Worm (Caenorhabditis elegans) whole organism, L1 larva: ENCODE measurements around the gene nipi-4.

ENCODE experiments used
- C16A3.4 ChIP-seq: fragments of 150-350 bp; optimal IDR thresholded peaks from 2 replicates; lab custom pipeline; 2014; ENCODE audit warnings: missing biosample characterization, missing genetic modification characterization
- C34B4.2 ChIP-seq: sonication (generic microtip); optimal IDR thresholded peaks from 2 replicates; lab custom pipeline; 2017; ENCODE audit warnings: mild to moderate bottlenecking, missing genetic modification characterization, missing compliant biosample characterization
- ceh-63 ChIP-seq: fragments of 200-800 bp; sonication (Bioruptor generic); optimal IDR thresholded peaks from 2 replicates; lab custom pipeline; 2018; ENCODE audit warnings: mild to moderate bottlenecking, missing genetic modification characterization, missing compliant biosample characterization
- ceh-8 ChIP-seq: fragments of 200-800 bp; sonication (Bioruptor generic); optimal IDR thresholded peaks from 2 replicates; lab custom pipeline; 2018; ENCODE audit warnings: mild to moderate bottlenecking, missing genetic modification characterization, moderate library complexity, missing compliant biosample characterization
- ceh-82 ChIP-seq, 3 experiments: fragments of 150-350 bp in 1 of 3; sonication (generic microtip) in 2 of 3; optimal IDR thresholded peaks; 2 replicates each; lab custom pipeline; 2014 to 2017; ENCODE audit warnings: missing biosample characterization in 3 of 3, missing genetic modification characterization in 3 of 3
- ceh-88 ChIP-seq: fragments of 200-800 bp; sonication (Bioruptor generic); IDR thresholded peaks from 2 replicates; pipeline ENCODE4 v1.3.6; 2022; ENCODE audit warnings: missing genetic modification characterization, missing compliant biosample characterization
- ces-1 ChIP-seq: fragments of 150-350 bp; optimal IDR thresholded peaks from 2 replicates; lab custom pipeline; 2014; ENCODE audit warnings: missing biosample characterization, missing genetic modification reagents, missing genetic modification characterization
- dpl-1 ChIP-seq, 3 experiments: fragments of 150-350 bp in 2 of 3; sonication (generic microtip) in 1 of 3; optimal IDR thresholded peaks; 2 replicates each; lab custom pipeline; 2014 to 2017; ENCODE audit warnings: missing biosample characterization in 3 of 3, missing genetic modification characterization in 3 of 3, missing genetic modification reagents in 3 of 3
- efl-1 ChIP-seq, 4 experiments: fragments of 150-350 bp; optimal IDR thresholded peaks in 3 of 4; peaks in 1 of 4; 1 replicate in 1 of 4; 2 replicates in 3 of 4; lab custom pipeline; 2014; ENCODE audit warnings: missing biosample characterization in 2 of 4, missing genetic modification characterization in 2 of 4, missing genetic modification reagents in 2 of 4
- egl-27 ChIP-seq, 2 experiments: fragments of 150-350 bp in 1 of 2; sonication (generic microtip); optimal IDR thresholded peaks; 3 replicates each; lab custom pipeline; 2017 to 2018; ENCODE audit warnings: missing biosample characterization in 2 of 2, missing genetic modification characterization in 2 of 2, missing genetic modification reagents in 2 of 2
- ets-5 ChIP-seq: fragments of 200-800 bp; sonication (Bioruptor generic); IDR thresholded peaks from 2 replicates; pipeline ENCODE4 v1.3.6; 2022; ENCODE audit warnings: missing genetic modification characterization, missing compliant biosample characterization
- fkh-4 ChIP-seq: sonication (generic microtip); optimal IDR thresholded peaks from 2 replicates; lab custom pipeline; 2016; ENCODE audit warnings: missing compliant biosample characterization, missing genetic modification characterization, borderline replicate concordance
- fos-1 ChIP-seq: fragments of 150-350 bp; optimal IDR thresholded peaks from 2 replicates; lab custom pipeline; 2014; ENCODE audit warnings: missing biosample characterization, missing genetic modification characterization
- grh-1 ChIP-seq: fragments of 200-800 bp; sonication (Bioruptor generic); IDR thresholded peaks from 2 replicates; pipeline ENCODE4 v1.3.6; 2022; ENCODE audit warnings: missing genetic modification reagents, missing genetic modification characterization, missing compliant biosample characterization
- hlh-17 ChIP-seq: fragments of 200-800 bp; sonication (Bioruptor generic); optimal IDR thresholded peaks from 2 replicates; lab custom pipeline; 2018; ENCODE audit warnings: missing genetic modification characterization, mild to moderate bottlenecking, missing compliant biosample characterization, moderate library complexity, borderline replicate concordance
- hlh-4 ChIP-seq: sonication (generic microtip); optimal IDR thresholded peaks from 2 replicates; lab custom pipeline; 2016; ENCODE audit warnings: mild to moderate bottlenecking, missing genetic modification characterization, missing compliant biosample characterization
- hpl-2 ChIP-seq: fragments of 150-350 bp; optimal IDR thresholded peaks from 2 replicates; lab custom pipeline; 2014; ENCODE audit warnings: missing biosample characterization, missing genetic modification reagents, missing genetic modification characterization
- isw-1 ChIP-seq: fragments of 200-800 bp; sonication (Bioruptor generic); IDR thresholded peaks from 2 replicates; pipeline ENCODE4 v1.3.6; 2022; ENCODE audit warnings: missing genetic modification characterization, missing compliant biosample characterization
- lin-14 ChIP-seq: fragments of 200-800 bp; sonication (Bioruptor generic); optimal IDR thresholded peaks from 2 replicates; lab custom pipeline; 2018; ENCODE audit warnings: mild to moderate bottlenecking, missing genetic modification characterization, moderate library complexity, missing compliant biosample characterization
- lin-35 ChIP-seq, 2 experiments: fragments of 150-350 bp; optimal IDR thresholded peaks; 2 replicates each; lab custom pipeline; 2014; ENCODE audit warnings: missing biosample characterization in 2 of 2, missing genetic modification characterization in 2 of 2, missing genetic modification reagents in 2 of 2
- lin-39 ChIP-seq: fragments of 150-350 bp; optimal IDR thresholded peaks from 2 replicates; lab custom pipeline; 2014; ENCODE audit warnings: missing biosample characterization, missing genetic modification reagents, missing genetic modification characterization
- lir-3 ChIP-seq: sonication (generic microtip); optimal IDR thresholded peaks from 2 replicates; lab custom pipeline; 2016; ENCODE audit warnings: mild to moderate bottlenecking, missing genetic modification characterization, moderate library complexity, missing compliant biosample characterization; ENCODE audit not compliant: poor library complexity
- lsy-2 ChIP-seq, 2 experiments: fragments of 150-350 bp; optimal IDR thresholded peaks; 2 replicates each; lab custom pipeline; 2014; ENCODE audit warnings: missing biosample characterization in 2 of 2, missing genetic modification characterization in 2 of 2
- mab-9 ChIP-seq: fragments of 200-800 bp; sonication (Bioruptor generic); IDR thresholded peaks from 2 replicates; pipeline ENCODE4 v1.3.6; 2022; ENCODE audit warnings: missing genetic modification reagents, missing genetic modification characterization, missing compliant biosample characterization
- mep-1 ChIP-seq: fragments of 150-350 bp; optimal IDR thresholded peaks from 2 replicates; lab custom pipeline; 2014; ENCODE audit warnings: missing biosample characterization, missing genetic modification characterization
- nhr-19 ChIP-seq: fragments of 200-800 bp; sonication (Bioruptor generic); conservative IDR thresholded peaks from 2 replicates; pipeline ENCODE4 v1.3.6; 2022; ENCODE audit warnings: missing genetic modification characterization, missing compliant biosample characterization
- nhr-237 ChIP-seq: fragments of 150-350 bp; optimal IDR thresholded peaks from 2 replicates; lab custom pipeline; 2014; ENCODE audit warnings: missing biosample characterization, missing genetic modification characterization
- nhr-47 ChIP-seq: sonication (generic microtip); optimal IDR thresholded peaks from 2 replicates; lab custom pipeline; 2016; ENCODE audit warnings: mild to moderate bottlenecking, missing genetic modification characterization, moderate library complexity, missing compliant biosample characterization
- nhr-77 ChIP-seq: fragments of 150-350 bp; optimal IDR thresholded peaks from 2 replicates; lab custom pipeline; 2014; ENCODE audit warnings: missing biosample characterization, missing genetic modification characterization
- nhr-84 ChIP-seq: sonication (generic microtip); optimal IDR thresholded peaks from 2 replicates; lab custom pipeline; 2017; ENCODE audit warnings: missing biosample characterization, missing genetic modification characterization
- rnt-1 ChIP-seq: sonication (generic microtip); optimal IDR thresholded peaks from 2 replicates; lab custom pipeline; 2016; ENCODE audit warnings: mild to moderate bottlenecking, missing genetic modification characterization, moderate library complexity, missing compliant biosample characterization
- swsn-7 ChIP-seq: sonication (generic microtip); optimal IDR thresholded peaks from 2 replicates; lab custom pipeline; 2016; ENCODE audit warnings: missing genetic modification characterization, missing compliant biosample characterization
- unc-30 ChIP-seq: sonication (generic microtip); optimal IDR thresholded peaks from 2 replicates; lab custom pipeline; 2017; ENCODE audit warnings: missing biosample characterization, missing genetic modification characterization
- unc-86 ChIP-seq: sonication (generic microtip); optimal IDR thresholded peaks from 2 replicates; lab custom pipeline; 2016; ENCODE audit warnings: missing genetic modification characterization, missing compliant biosample characterization
- xbp-1 ChIP-seq: sonication (generic microtip); optimal IDR thresholded peaks from 2 replicates; lab custom pipeline; 2016; ENCODE audit warnings: missing genetic modification characterization, missing compliant biosample characterization
- zag-1 ChIP-seq: fragments of 150-350 bp; optimal IDR thresholded peaks from 2 replicates; lab custom pipeline; 2014; ENCODE audit warnings: missing biosample characterization, missing genetic modification characterization
- ztf-4 ChIP-seq: fragments of 150-350 bp; optimal IDR thresholded peaks from 2 replicates; lab custom pipeline; 2014; ENCODE audit warnings: missing biosample characterization, missing genetic modification characterization

The nipi-4 gene

ce11 chrV:7854603-7855002 lies 16.0 kb downstream of the nipi-4 start, which contains the start of the genes C37C3.9 and C37C3.18 (continued):
- TF ChIP-seq hlh-17 (GFP tag; lab: Kevin White, UChicago), result no peak
- peak; percentile 77 for TF ChIP-seq isw-1 (GFP tag; lab: Robert Waterston, UW)
- TF ChIP-seq mep-1 (tag; lab: Kevin White, UChicago), result peak; percentile 78
- TF ChIP-seq hpl-2 (GFP tag; lab: Kevin White, UChicago), result peak; percentile 84
- TF ChIP-seq grh-1 (GFP tag; lab: Robert Waterston, UW), result no peak
- peak; percentile 81 for TF ChIP-seq rnt-1 (tag; lab: Kevin White, UChicago)
- TF ChIP-seq nhr-237, result peak; percentile 61
- TF ChIP-seq swsn-7 (tag; lab: Kevin White, UChicago), result peak; percentile 81
- TF ChIP-seq fos-1 (tag; lab: Kevin White, UChicago), result peak; percentile 80
- peak; percentile 92 for TF ChIP-seq lin-14 (GFP tag; lab: Kevin White, UChicago)
- TF ChIP-seq ceh-82 (tag; optimal IDR thresholded peaks at IDR 0.05; lab: Kevin White, UChicago), result peak; percentile 72 to 82 (median 81)
- peak; percentile 52 to 60 (median 52) for TF ChIP-seq dpl-1 (GFP tag; optimal IDR thresholded peaks at IDR 0.05; lab: Kevin White, UChicago)
- peak; percentile 85 for TF ChIP-seq nhr-77 (tag; lab: Kevin White, UChicago)
- peak; percentile 77 for TF ChIP-seq unc-86 (tag; lab: Kevin White, UChicago)
- peak; percentile 39 for TF ChIP-seq zag-1
- TF ChIP-seq ztf-4, result peak; percentile 39
- peak; percentile 72 to 88 for TF ChIP-seq lsy-2 (tag; optimal IDR thresholded peaks at IDR 0.05; lab: Kevin White, UChicago)
- peak; percentile 85 for TF ChIP-seq nhr-47 (tag; lab: Kevin White, UChicago)
- peak; percentile 27 for TF ChIP-seq ceh-8 (GFP tag; lab: Kevin White, UChicago)
- TF ChIP-seq fkh-4 (tag; lab: Kevin White, UChicago), result no peak
- peak; percentile 29; the same call in 1 of the 2 replicates for TF ChIP-seq ceh-88 (GFP tag; lab: Robert Waterston, UW)
- TF ChIP-seq ceh-63 (GFP tag; lab: Kevin White, UChicago), result no peak
- TF ChIP-seq C16A3.4 (tag; lab: Kevin White, UChicago), result peak; percentile 82
- TF ChIP-seq xbp-1, result peak; percentile 85
- TF ChIP-seq ets-5 (GFP tag; lab: Robert Waterston, UW), result no peak
- TF ChIP-seq C34B4.2 (tag; lab: Kevin White, UChicago), result no peak
- TF ChIP-seq lin-39, result no peak
- TF ChIP-seq nhr-19 (GFP tag; lab: Robert Waterston, UW), result peak; percentile 75
- TF ChIP-seq hlh-4 (tag; lab: Kevin White, UChicago), result no peak
- no peak for TF ChIP-seq ces-1 (GFP tag; lab: Kevin White, UChicago)
- TF ChIP-seq lir-3 (tag; lab: Kevin White, UChicago), result no peak

ce11 chrV:7853900-7854299 lies 16.7 kb downstream of the nipi-4 start:
- no peak for TF ChIP-seq mab-9
- TF ChIP-seq dpl-1 (GFP tag; optimal IDR thresholded peaks at IDR 0.05; lab: Kevin White, UChicago), result peak in 1 of 3 experiments; percentile 13
- TF ChIP-seq efl-1 (optimal IDR thresholded peaks at IDR 0.05; lab: Kevin White, UChicago), result no peak
- TF ChIP-seq efl-1 (GFP tag; optimal IDR thresholded peaks at IDR 0.05 in 1 of 2; lab: Kevin White, UChicago), result peak in 1 of 2 experiments; percentile 12
- TF ChIP-seq ceh-88 (GFP tag; lab: Robert Waterston, UW), result no peak
- TF ChIP-seq unc-30 (tag; lab: Kevin White, UChicago), result no peak
- TF ChIP-seq ceh-8 (GFP tag; lab: Kevin White, UChicago), result no peak
- no peak for TF ChIP-seq nhr-84 (tag; lab: Kevin White, UChicago)
- peak in 1 of 2 experiments; percentile 30 for TF ChIP-seq lin-35 (GFP tag; optimal IDR thresholded peaks at IDR 0.05; lab: Kevin White, UChicago)

ce11 chrV:7852078-7852477 lies 18.5 kb downstream of the nipi-4 start:
- TF ChIP-seq hlh-4 (tag; lab: Kevin White, UChicago), result no peak
- no peak for TF ChIP-seq egl-27 (tag; optimal IDR thresholded peaks at IDR 0.05; lab: Kevin White, UChicago)
